Fruit fly (Drosophila melanogaster) whole organism, embryonic: ENCODE results near the gene CG6689.

Source experiments
- CG10209 ChIP-seq: fragments of 200-800 bp; sonication (Bioruptor generic); optimal IDR thresholded peaks from 3 replicates; lab custom pipeline; 2017; ENCODE audit warnings: missing biosample characterization, mild to moderate bottlenecking, missing genetic modification characterization, missing genetic modification reagents
- CG11085 ChIP-seq: fragments of 200-800 bp; sonication (Bioruptor generic); IDR thresholded peaks from 2 replicates; pipeline ENCODE4 v1.3.6; 2022; ENCODE audit warnings: missing biosample characterization, missing genetic modification characterization
- CG11504 ChIP-seq: fragments of 200-800 bp; sonication (Bioruptor generic); optimal IDR thresholded peaks from 3 replicates; lab custom pipeline; 2019; ENCODE audit warnings: missing biosample characterization, mild to moderate bottlenecking, missing genetic modification characterization, moderate library complexity
- CG12391 ChIP-seq: fragments of 200-800 bp; sonication (Bioruptor generic); optimal IDR thresholded peaks from 3 replicates; lab custom pipeline; 2018; ENCODE audit warnings: missing biosample characterization, mild to moderate bottlenecking, missing genetic modification characterization, moderate library complexity
- CG12744 ChIP-seq: fragments of 200-800 bp; sonication (Bioruptor generic); optimal IDR thresholded peaks from 2 replicates; lab custom pipeline; 2016; ENCODE audit warnings: missing biosample characterization, missing genetic modification characterization
- CG17568 ChIP-seq: fragments of 200-800 bp; sonication (Bioruptor generic); optimal IDR thresholded peaks from 2 replicates; lab custom pipeline; 2018; ENCODE audit warnings: missing biosample characterization, mild to moderate bottlenecking, missing genetic modification characterization, moderate library complexity
- CG2116 ChIP-seq: fragments of 200-800 bp; sonication (Bioruptor generic); optimal IDR thresholded peaks from 3 replicates; lab custom pipeline; 2018; ENCODE audit warnings: missing biosample characterization, mild to moderate bottlenecking, missing genetic modification characterization
- CG2678 ChIP-seq: fragments of 200-800 bp; sonication (Bioruptor generic); optimal IDR thresholded peaks from 3 replicates; lab custom pipeline; 2019; ENCODE audit warnings: missing biosample characterization, mild to moderate bottlenecking, missing genetic modification characterization, moderate library complexity
- CG30431 ChIP-seq: fragments of 200-800 bp; sonication (Bioruptor generic); optimal IDR thresholded peaks from 2 replicates; lab custom pipeline; 2017; ENCODE audit warnings: missing biosample characterization, missing genetic modification characterization
- CG31388 ChIP-seq: fragments of 200-800 bp; sonication (Bioruptor generic); optimal IDR thresholded peaks from 2 replicates; lab custom pipeline; 2016; ENCODE audit warnings: missing biosample characterization, missing genetic modification characterization
- CG3847 ChIP-seq: fragments of 200-800 bp; sonication (Bioruptor generic); IDR thresholded peaks from 2 replicates; pipeline ENCODE4 v1.3.6; 2022; ENCODE audit warnings: missing biosample characterization, missing genetic modification characterization
- CG4282 ChIP-seq: fragments of 200-800 bp; sonication (Bioruptor generic); optimal IDR thresholded peaks from 2 replicates; lab custom pipeline; 2016; ENCODE audit warnings: missing biosample characterization, missing genetic modification characterization
- CG4707 ChIP-seq: fragments of 200-800 bp; sonication (Bioruptor generic); optimal IDR thresholded peaks from 2 replicates; lab custom pipeline; 2018; ENCODE audit warnings: missing biosample characterization, mild to moderate bottlenecking, missing genetic modification characterization, moderate library complexity
- CG6175 ChIP-seq: fragments of 200-800 bp; sonication (Bioruptor generic); IDR thresholded peaks from 3 replicates; pipeline ENCODE4 v1.3.6; 2022; ENCODE audit warnings: missing biosample characterization, missing genetic modification characterization
- CG7271 ChIP-seq: fragments of 200-800 bp; sonication (Bioruptor generic); optimal IDR thresholded peaks from 2 replicates; lab custom pipeline; 2018; ENCODE audit warnings: missing biosample characterization, mild to moderate bottlenecking, missing genetic modification characterization, moderate library complexity
- CG7357 ChIP-seq: fragments of 200-800 bp; sonication (Bioruptor generic); IDR thresholded peaks from 3 replicates; pipeline ENCODE4 v1.3.6; 2022; ENCODE audit warnings: missing biosample characterization, missing genetic modification characterization
- CG7745 ChIP-seq: fragments of 200-800 bp; sonication (Bioruptor generic); optimal IDR thresholded peaks from 2 replicates; lab custom pipeline; 2018; ENCODE audit warnings: missing biosample characterization, mild to moderate bottlenecking, missing genetic modification characterization, moderate library complexity
- CG9437 ChIP-seq: fragments of 200-800 bp; sonication (Bioruptor generic); optimal IDR thresholded peaks from 2 replicates; lab custom pipeline; 2018; ENCODE audit warnings: missing biosample characterization, mild to moderate bottlenecking, missing genetic modification characterization
- Dll ChIP-seq: fragments of 200-800 bp; sonication (Bioruptor generic); IDR thresholded peaks from 4 replicates; pipeline ENCODE4 v1.3.6; 2022; ENCODE audit warnings: missing biosample characterization, missing genetic modification characterization; ENCODE audit not compliant: partially characterized antibody
- Doc2 ChIP-seq: fragments of 200-800 bp; sonication (Bioruptor generic); IDR thresholded peaks from 2 replicates; pipeline ENCODE4 v1.3.6; 2022; ENCODE audit warnings: missing biosample characterization, missing genetic modification characterization
- Fer3 ChIP-seq: fragments of 200-800 bp; sonication (Bioruptor generic); optimal IDR thresholded peaks from 2 replicates; lab custom pipeline; 2018; ENCODE audit warnings: missing biosample characterization, mild to moderate bottlenecking, missing genetic modification characterization, moderate library complexity
- HLH54F ChIP-seq: fragments of 200-800 bp; sonication (Bioruptor generic); optimal IDR thresholded peaks from 3 replicates; lab custom pipeline; 2016; ENCODE audit warnings: missing biosample characterization, missing genetic modification characterization
- Hr3 ChIP-seq: fragments of 200-800 bp; sonication (Bioruptor generic); optimal IDR thresholded peaks from 3 replicates; lab custom pipeline; 2016; ENCODE audit warnings: missing biosample characterization, missing genetic modification characterization
- Jarid2 ChIP-seq: fragments of 200-800 bp; sonication (Bioruptor generic); optimal IDR thresholded peaks from 3 replicates; lab custom pipeline; 2017; ENCODE audit warnings: mild to moderate bottlenecking, missing biosample characterization, missing genetic modification reagents, missing genetic modification characterization
- Mrtf ChIP-seq: fragments of 200-800 bp; sonication (Bioruptor generic); IDR thresholded peaks from 3 replicates; pipeline ENCODE4 v1.3.6; 2022; ENCODE audit warnings: missing biosample characterization, missing genetic modification characterization
- NC2α ChIP-seq: fragments of 200-800 bp; sonication (Bioruptor generic); optimal IDR thresholded peaks from 2 replicates; lab custom pipeline; 2016; ENCODE audit warnings: missing biosample characterization, missing genetic modification characterization
- Oli ChIP-seq: fragments of 200-800 bp; sonication (Bioruptor generic); optimal IDR thresholded peaks from 2 replicates; lab custom pipeline; 2018; ENCODE audit warnings: missing biosample characterization, mild to moderate bottlenecking, missing genetic modification characterization, moderate library complexity
- Ssrp ChIP-seq: fragments of 200-800 bp; sonication (Bioruptor generic); optimal IDR thresholded peaks from 2 replicates; lab custom pipeline; 2018; ENCODE audit warnings: missing biosample characterization, mild to moderate bottlenecking, missing genetic modification characterization, moderate library complexity
- TFAM ChIP-seq: fragments of 200-800 bp; sonication (Bioruptor generic); optimal IDR thresholded peaks from 2 replicates; lab custom pipeline; 2017; ENCODE audit warnings: missing biosample characterization, missing genetic modification characterization, inconsistent platforms
- Tbp ChIP-seq: fragments of >200 bp; optimal IDR thresholded peaks from 2 replicates; lab custom pipeline; 2018; ENCODE audit warnings: missing biosample characterization, missing genetic modification characterization
- crp ChIP-seq, 2 experiments: fragments of 200-800 bp; sonication (Bioruptor generic); optimal IDR thresholded peaks; 2 replicates in 1 of 2; 3 replicates in 1 of 2; lab custom pipeline; 2017; ENCODE audit warnings: missing biosample characterization in 2 of 2, missing genetic modification characterization in 2 of 2, mild to moderate bottlenecking in 1 of 2, moderate library complexity in 1 of 2
- dmrt11E ChIP-seq: fragments of 200-800 bp; sonication (Bioruptor generic); optimal IDR thresholded peaks from 3 replicates; lab custom pipeline; 2018; ENCODE audit warnings: missing biosample characterization, mild to moderate bottlenecking, missing genetic modification characterization, moderate library complexity
- en ChIP-seq: fragments of 200-800 bp; sonication (Bioruptor generic); optimal IDR thresholded peaks from 2 replicates; lab custom pipeline; 2016; ENCODE audit warnings: missing biosample characterization, missing genetic modification characterization
- fd3F ChIP-seq: fragments of 200-800 bp; sonication (Bioruptor generic); optimal IDR thresholded peaks from 2 replicates; lab custom pipeline; 2018; ENCODE audit warnings: missing biosample characterization, mild to moderate bottlenecking, missing genetic modification characterization, moderate library complexity
- fd64A ChIP-seq: fragments of 200-800 bp; sonication (Bioruptor generic); optimal IDR thresholded peaks from 3 replicates; lab custom pipeline; 2018; ENCODE audit warnings: missing biosample characterization, mild to moderate bottlenecking, missing genetic modification characterization
- fru ChIP-seq: fragments of >200 bp; optimal IDR thresholded peaks from 2 replicates; lab custom pipeline; 2017
- grau ChIP-seq: fragments of 200-800 bp; optimal IDR thresholded peaks from 3 replicates; lab custom pipeline; 2019; ENCODE audit warnings: missing biosample characterization, mild to moderate bottlenecking, missing genetic modification characterization, moderate library complexity
- grn ChIP-seq: fragments of 200-800 bp; sonication (Bioruptor generic); optimal IDR thresholded peaks from 3 replicates; lab custom pipeline; 2017; ENCODE audit warnings: missing biosample characterization, missing genetic modification characterization
- gsb ChIP-seq: fragments of 200-800 bp; sonication (Bioruptor generic); IDR thresholded peaks from 2 replicates; pipeline ENCODE4 v1.3.6; 2022; ENCODE audit warnings: missing biosample characterization, missing genetic modification characterization
- gsb-n ChIP-seq: fragments of 200-800 bp; sonication (Bioruptor generic); optimal IDR thresholded peaks from 3 replicates; lab custom pipeline; 2018; ENCODE audit warnings: missing biosample characterization, mild to moderate bottlenecking, missing genetic modification characterization
- jumu ChIP-seq: fragments of 200-800 bp; sonication (Bioruptor generic); optimal IDR thresholded peaks from 3 replicates; lab custom pipeline; 2016; ENCODE audit warnings: missing biosample characterization, missing genetic modification characterization
- knrl ChIP-seq: fragments of 200-800 bp; sonication (Bioruptor generic); IDR thresholded peaks from 3 replicates; pipeline ENCODE4 v1.3.6; 2022; ENCODE audit warnings: missing biosample characterization, missing genetic modification characterization; ENCODE audit not compliant: partially characterized antibody
- mam ChIP-seq: fragments of 200-800 bp; sonication (Bioruptor generic); optimal IDR thresholded peaks from 3 replicates; lab custom pipeline; 2016; ENCODE audit warnings: missing biosample characterization, missing genetic modification characterization
- org-1 ChIP-seq: fragments of 200-800 bp; sonication (Bioruptor generic); optimal IDR thresholded peaks from 2 replicates; lab custom pipeline; 2017; ENCODE audit warnings: missing biosample characterization, missing genetic modification characterization
- ro ChIP-seq: fragments of 200-800 bp; sonication (Bioruptor generic); IDR thresholded peaks from 2 replicates; pipeline ENCODE4 v1.3.6; 2022; ENCODE audit warnings: missing biosample characterization, missing genetic modification characterization
- sens ChIP-seq: fragments of 200-800 bp; sonication (Bioruptor generic); peaks from one replicate; lab custom pipeline; 2016; ENCODE audit warnings: missing biosample characterization, missing genetic modification characterization
- slou ChIP-seq: fragments of 200-800 bp; sonication (Bioruptor generic); optimal IDR thresholded peaks from 3 replicates; lab custom pipeline; 2016; ENCODE audit warnings: missing biosample characterization, missing genetic modification characterization
- sr ChIP-seq: fragments of 200-800 bp; sonication (Bioruptor generic); IDR thresholded peaks from 3 replicates; pipeline ENCODE4 v1.3.6; 2022; ENCODE audit warnings: missing biosample characterization, missing genetic modification characterization
- tna ChIP-seq: fragments of 200-800 bp; sonication (Bioruptor generic); IDR thresholded peaks from 2 replicates; pipeline ENCODE4 v1.3.6; 2022; ENCODE audit warnings: missing biosample characterization, missing genetic modification characterization; ENCODE audit not compliant: partially characterized antibody
- twi ChIP-seq: fragments of 200-800 bp; optimal IDR thresholded peaks from 2 replicates; lab custom pipeline; 2019; ENCODE audit warnings: missing biosample characterization, mild to moderate bottlenecking, missing genetic modification characterization, moderate library complexity
- unpg ChIP-seq: fragments of 200-800 bp; sonication (Bioruptor generic); optimal IDR thresholded peaks from 3 replicates; lab custom pipeline; 2018; ENCODE audit warnings: missing biosample characterization, mild to moderate bottlenecking, missing genetic modification characterization, moderate library complexity
- wdn ChIP-seq: fragments of 200-800 bp; sonication (Bioruptor generic); IDR thresholded peaks from 2 replicates; pipeline ENCODE4 v1.3.6; 2022; ENCODE audit warnings: missing biosample characterization, missing genetic modification characterization

Gene CG6689

DNA sequence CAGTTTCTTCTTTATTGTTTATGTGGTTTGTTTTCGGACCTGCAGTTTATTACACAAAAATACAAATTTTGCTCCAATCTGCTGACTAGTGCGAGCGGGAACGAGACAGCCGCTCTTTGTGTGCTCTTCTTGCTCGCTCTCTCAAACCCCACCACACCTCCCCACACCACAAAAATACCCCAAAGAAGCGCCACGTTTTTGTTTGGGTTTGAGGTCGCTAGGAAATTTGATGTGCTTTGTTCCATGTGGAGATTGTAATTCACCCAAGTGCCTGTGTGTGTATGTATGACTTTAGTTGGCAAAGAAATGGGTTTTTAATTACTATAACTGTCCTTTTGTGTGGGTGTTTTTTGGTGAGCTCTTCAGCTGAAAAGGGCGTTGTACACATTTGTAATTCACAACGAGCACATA lies 21.8 kb downstream of the CG6689 start (continued):
- TF ChIP-seq TFAM (GFP tag; lab: Kevin White, UChicago) (no peak), Hr3 (GFP tag; lab: Kevin White, UChicago) (no peak), CG17568 (GFP tag; lab: Kevin White, UChicago) (no peak), crp (GFP tag; optimal IDR thresholded peaks at IDR 0.05; lab: Kevin White, UChicago) (no peak), CG11085 (GFP tag; lab: Robert Waterston, UW) (no peak), CG2678 (tag; lab: Kevin White, UChicago) (no peak), CG6175 (0 out of 3 replicates have a peak, but pooled peaks have one; percentile 23), Ssrp (tag; lab: Kevin White, UChicago) (no peak), sr (GFP tag; lab: Robert Waterston, UW) (no peak), dmrt11E (tag; lab: Kevin White, UChicago) (no peak), org-1 (GFP tag; lab: Kevin White, UChicago) (no peak), fd3F (GFP tag; lab: Kevin White, UChicago) (no peak), CG12744 (GFP tag; lab: Kevin White, UChicago) (no peak), grau (tag; lab: Kevin White, UChicago) (peak; percentile 15), ro (GFP tag; lab: Robert Waterston, UW) (no peak), CG4707 (GFP tag; lab: Kevin White, UChicago) (no peak), CG12391 (tag; lab: Kevin White, UChicago) (no peak), CG4282 (GFP tag; lab: Kevin White, UChicago) (no peak), Tbp (GFP tag; lab: Kevin White, UChicago) (no peak), NC2α (GFP tag; lab: Kevin White, UChicago) (no peak), Dll (GFP tag; lab: Robert Waterston, UW) (no peak), CG7271 (tag; lab: Kevin White, UChicago) (no peak), CG31388 (GFP tag; lab: Kevin White, UChicago) (no peak), CG9437 (GFP tag; lab: Kevin White, UChicago) (no peak), wdn (GFP tag; lab: Robert Waterston, UW) (no peak), HLH54F (no peak), en (GFP tag; lab: Kevin White, UChicago) (no peak), CG7357 (GFP tag; lab: Robert Waterston, UW) (no peak), mam (GFP tag; lab: Kevin White, UChicago) (no peak), Jarid2 (GFP tag; lab: Kevin White, UChicago) (no peak), Doc2 (GFP tag; lab: Robert Waterston, UW) (no peak), CG11504 (tag; lab: Kevin White, UChicago) (no peak), Fer3 (tag; lab: Kevin White, UChicago) (peak; percentile 12), gsb (GFP tag; lab: Robert Waterston, UW) (no peak), jumu (GFP tag; lab: Kevin White, UChicago) (no peak), CG30431 (GFP tag; lab: Kevin White, UChicago) (no peak), fd64A (no peak), CG2116 (GFP tag; lab: Kevin White, UChicago) (no peak), Mrtf (no peak), gsb-n (tag; lab: Kevin White, UChicago) (no peak), slou (GFP tag; lab: Kevin White, UChicago) (no peak), knrl (no peak), tna (GFP tag; lab: Robert Waterston, UW) (peak; percentile 13; the same call in 1 of the 2 replicates), sens (GFP tag; lab: Kevin White, UChicago) (peak; percentile 56), Oli (tag; lab: Kevin White, UChicago) (no peak), CG3847 (no peak), grn (GFP tag; lab: Kevin White, UChicago) (no peak), CG7745 (tag; lab: Kevin White, UChicago) (no peak), twi (tag; lab: Kevin White, UChicago) (no peak), unpg (GFP tag; lab: Kevin White, UChicago) (no peak), CG10209 (GFP tag; lab: Kevin White, UChicago) (no peak), fru (no peak)
